Fruit fly (Drosophila melanogaster) whole organism, embryonic: Measurements from ENCODE around the gene CG18262.

ENCODE experiments used
- CG10431 ChIP-seq: fragments of 200-800 bp; sonication (Bioruptor generic); optimal IDR thresholded peaks from 3 replicates; lab custom pipeline; 2018; ENCODE audit warnings: missing biosample characterization, mild to moderate bottlenecking, missing genetic modification characterization
- CG12659 ChIP-seq: fragments of 200-800 bp; sonication (Bioruptor generic); optimal IDR thresholded peaks from 3 replicates; lab custom pipeline; 2017; ENCODE audit warnings: mild to moderate bottlenecking, missing biosample characterization, missing genetic modification reagents, missing genetic modification characterization
- Deaf1 ChIP-seq: fragments of 200-800 bp; optimal IDR thresholded peaks from 3 replicates; lab custom pipeline; 2019; ENCODE audit warnings: missing biosample characterization, mild to moderate bottlenecking, missing genetic modification characterization, moderate library complexity
- Hey ChIP-seq: fragments of 200-800 bp; sonication (Bioruptor generic); optimal IDR thresholded peaks from 3 replicates; lab custom pipeline; 2018; ENCODE audit warnings: missing biosample characterization, mild to moderate bottlenecking, missing genetic modification characterization
- jigr1 ChIP-seq: fragments of 200-800 bp; sonication (Bioruptor generic); IDR thresholded peaks from 3 replicates; pipeline ENCODE4 v1.3.6; 2022; ENCODE audit warnings: missing biosample characterization, missing genetic modification characterization
- ranshi ChIP-seq: fragments of 200-800 bp; sonication (Bioruptor generic); IDR thresholded peaks from 2 replicates; pipeline ENCODE4 v1.3.6; 2022; ENCODE audit warnings: missing biosample characterization, missing genetic modification characterization

- TF ChIP-seq jigr1 (GFP tag; lab: Robert Waterston, UW) (no peak), Hey (tag; lab: Kevin White, UChicago) (no peak), ranshi (GFP tag; lab: Robert Waterston, UW) (no peak), CG12659 (GFP tag; lab: Kevin White, UChicago) (peak; percentile 13), Deaf1 (tag; lab: Kevin White, UChicago) (no peak), CG10431 (no peak)
Measured at dm6 chrX:8145501-8146157, 7.1 kb upstream of the CG18262 start, which contains the start of the genes alpha-PheRS and CG2129.
